Fruit fly (Drosophila melanogaster) whole organism, pupa: Measurements from ENCODE around the gene CG10948.
A peak's percentile ranks its signal among the peaks of the same experiment; 100 is the strongest.

Experiments used
- CG10348 ChIP-seq: fragments of 200-800 bp; sonication (Bioruptor generic); IDR thresholded peaks from 2 replicates; pipeline ENCODE4 v1.3.6; 2022; ENCODE audit warnings: missing biosample characterization, missing genetic modification characterization
- CG12605 ChIP-seq: fragments of 200-800 bp; sonication (Bioruptor generic); IDR thresholded peaks from 2 replicates; pipeline ENCODE4 v1.3.6; 2022; ENCODE audit warnings: missing biosample characterization, missing genetic modification characterization
- CG13204 ChIP-seq: fragments of 200-800 bp; sonication (Bioruptor generic); optimal IDR thresholded peaks from 2 replicates; lab custom pipeline; 2018; ENCODE audit warnings: missing biosample characterization, mild to moderate bottlenecking, missing genetic modification characterization, moderate library complexity
- CG14655 ChIP-seq: fragments of 200-800 bp; sonication (Bioruptor generic); optimal IDR thresholded peaks from 3 replicates; lab custom pipeline; 2017; ENCODE audit warnings: mild to moderate bottlenecking, missing biosample characterization, missing genetic modification reagents, missing genetic modification characterization
- CG15710 ChIP-seq: fragments of 200-800 bp; sonication (Bioruptor generic); optimal IDR thresholded peaks from 2 replicates; lab custom pipeline; 2018; ENCODE audit warnings: missing biosample characterization, mild to moderate bottlenecking, missing genetic modification characterization, moderate library complexity
- CG17806 ChIP-seq: fragments of 200-800 bp; sonication (Bioruptor generic); optimal IDR thresholded peaks from 2 replicates; lab custom pipeline; 2018; ENCODE audit warnings: missing biosample characterization, mild to moderate bottlenecking, missing genetic modification characterization, moderate library complexity
- CG32121 ChIP-seq: fragments of 200-800 bp; sonication (Bioruptor generic); IDR thresholded peaks from 2 replicates; pipeline ENCODE4 v1.3.6; 2022; ENCODE audit warnings: missing biosample characterization, missing genetic modification characterization
- CG34367 ChIP-seq: fragments of 200-800 bp; sonication (Bioruptor generic); optimal IDR thresholded peaks from 2 replicates; lab custom pipeline; 2018; ENCODE audit warnings: missing biosample characterization, mild to moderate bottlenecking, missing genetic modification characterization
- CG4496 ChIP-seq: fragments of 200-800 bp; sonication (Bioruptor generic); IDR thresholded peaks from 3 replicates; pipeline ENCODE4 v1.3.6; 2022; ENCODE audit warnings: missing biosample characterization, missing genetic modification characterization
- CG8159 ChIP-seq: fragments of 200-800 bp; sonication (Bioruptor generic); optimal IDR thresholded peaks from 3 replicates; lab custom pipeline; 2018; ENCODE audit warnings: missing biosample characterization, mild to moderate bottlenecking, missing genetic modification characterization, moderate library complexity
- CG8301 ChIP-seq: fragments of 200-800 bp; sonication (Bioruptor generic); optimal IDR thresholded peaks from 2 replicates; lab custom pipeline; 2018; ENCODE audit warnings: missing biosample characterization, mild to moderate bottlenecking, missing genetic modification characterization
- CG9948 ChIP-seq: fragments of 200-800 bp; sonication (Bioruptor generic); optimal IDR thresholded peaks from 2 replicates; lab custom pipeline; 2018; ENCODE audit warnings: missing biosample characterization, mild to moderate bottlenecking, missing genetic modification characterization, moderate library complexity
- D1 ChIP-seq: fragments of 200-800 bp; sonication (Bioruptor generic); optimal IDR thresholded peaks from 2 replicates; lab custom pipeline; 2018; ENCODE audit warnings: missing biosample characterization, mild to moderate bottlenecking, missing genetic modification characterization, moderate library complexity
- EcR ChIP-seq: fragments of 200-800 bp; sonication (Bioruptor generic); optimal IDR thresholded peaks from 3 replicates; lab custom pipeline; 2019; ENCODE audit warnings: missing biosample characterization, missing genetic modification characterization, mild to moderate bottlenecking, moderate library complexity, missing genetic modification reagents
- Ets98B ChIP-seq: fragments of 200-800 bp; sonication (Bioruptor generic); IDR thresholded peaks from 2 replicates; pipeline ENCODE4 v1.3.6; 2022; ENCODE audit warnings: missing biosample characterization, missing genetic modification characterization
- Pif1A ChIP-seq: fragments of 200-800 bp; sonication (Bioruptor generic); optimal IDR thresholded peaks from 3 replicates; lab custom pipeline; 2016; ENCODE audit warnings: missing biosample characterization, missing genetic modification characterization
- Pif1B ChIP-seq: fragments of 200-800 bp; sonication (Bioruptor generic); optimal IDR thresholded peaks from 3 replicates; lab custom pipeline; 2016; ENCODE audit warnings: missing biosample characterization, missing genetic modification characterization
- Snoo ChIP-seq: fragments of 200-800 bp; sonication (Bioruptor generic); optimal IDR thresholded peaks from 3 replicates; lab custom pipeline; 2017; ENCODE audit warnings: missing biosample characterization, mild to moderate bottlenecking, missing genetic modification characterization, inconsistent platforms
- fd96Ca ChIP-seq: fragments of 200-800 bp; sonication (Bioruptor generic); IDR thresholded peaks from 3 replicates; pipeline ENCODE4 v1.3.6; 2022; ENCODE audit warnings: missing biosample characterization, missing genetic modification characterization
- gl ChIP-seq: fragments of 200-800 bp; sonication (Bioruptor generic); optimal IDR thresholded peaks from 2 replicates; lab custom pipeline; 2018; ENCODE audit warnings: missing biosample characterization, mild to moderate bottlenecking, missing genetic modification characterization
- rn ChIP-seq: fragments of 200-800 bp; sonication (Bioruptor generic); IDR thresholded peaks from 2 replicates; pipeline ENCODE4 v1.3.6; 2022; ENCODE audit warnings: missing biosample characterization, missing genetic modification characterization

Gene CG10948

dm6 chr3L:12833864-12834525 is 15.9 kb downstream of the CG10948 start:
- TF ChIP-seq Pif1B (no peak), EcR (GFP tag; lab: Kevin White, UChicago) (peak; percentile 11), D1 (tag; lab: Kevin White, UChicago) (peak; percentile 67), CG9948 (tag; lab: Kevin White, UChicago) (no peak), CG4496 (GFP tag; lab: Robert Waterston, UW) (peak; percentile 63; the same call in 2 of the 3 replicates), CG34367 (tag; lab: Kevin White, UChicago) (no peak), CG14655 (no peak), Pif1A (GFP tag; lab: Kevin White, UChicago) (no peak), Ets98B (GFP tag; lab: Robert Waterston, UW) (no peak), CG8159 (tag; lab: Kevin White, UChicago) (no peak), CG13204 (no peak), CG17806 (tag; lab: Kevin White, UChicago) (peak; percentile 3)
- TF ChIP-seq, all 21 proteins: peak for 4

DNA sequence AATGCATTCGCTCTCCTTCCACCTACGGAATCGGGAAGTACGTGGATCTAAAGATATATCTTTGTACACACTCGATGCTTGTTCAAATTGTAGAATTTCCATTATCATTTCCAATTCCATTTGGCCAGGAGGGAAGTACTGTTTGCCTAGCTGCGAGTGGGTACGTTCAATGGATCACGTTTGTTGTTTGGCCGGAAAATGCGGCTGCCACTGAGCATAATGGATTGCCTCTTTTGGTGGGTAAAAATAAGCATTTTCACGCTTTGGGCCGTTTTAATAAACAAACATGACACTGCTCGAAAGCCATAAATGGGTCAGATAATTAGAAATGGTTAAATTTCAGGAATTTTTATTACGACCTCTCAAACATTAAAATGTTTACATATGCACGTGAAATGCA is 16.6 kb downstream of the CG10948 start:
- TF ChIP-seq CG15710 (tag; lab: Kevin White, UChicago) (no peak), rn (GFP tag; lab: Robert Waterston, UW) (no peak), gl (tag; lab: Kevin White, UChicago) (no peak), fd96Ca (GFP tag; lab: Robert Waterston, UW) (no peak), CG34367 (tag; lab: Kevin White, UChicago) (no peak), CG13204 (no peak), Ets98B (GFP tag; lab: Robert Waterston, UW) (no peak), CG8301 (tag; lab: Kevin White, UChicago) (no peak), CG12605 (GFP tag; lab: Robert Waterston, UW) (no peak), CG17806 (tag; lab: Kevin White, UChicago) (no peak), Pif1B (no peak), D1 (tag; lab: Kevin White, UChicago) (no peak)

- no peak for TF ChIP-seq CG10348 (GFP tag; lab: Robert Waterston, UW)
- TF ChIP-seq CG12605 (GFP tag; lab: Robert Waterston, UW), result peak; percentile 55; the same call in 1 of the 2 replicates
- TF ChIP-seq CG32121 (GFP tag; lab: Robert Waterston, UW), result peak; percentile 65
- TF ChIP-seq CG34367 (tag; lab: Kevin White, UChicago), result no peak
- no peak for TF ChIP-seq CG17806 (tag; lab: Kevin White, UChicago)
- no peak for TF ChIP-seq rn (GFP tag; lab: Robert Waterston, UW)
- TF ChIP-seq D1 (tag; lab: Kevin White, UChicago), result no peak
- TF ChIP-seq CG4496 (GFP tag; lab: Robert Waterston, UW), result peak; percentile 55; the same call in 2 of the 3 replicates
- TF ChIP-seq CG15710 (tag; lab: Kevin White, UChicago), result no peak
- no peak for TF ChIP-seq Pif1B
- peak; percentile 64 for TF ChIP-seq CG13204
- TF ChIP-seq CG8159 (tag; lab: Kevin White, UChicago), result no peak
- no peak; the same call in 2 of the 3 replicates for TF ChIP-seq fd96Ca (GFP tag; lab: Robert Waterston, UW)
- peak; percentile 8 for TF ChIP-seq Snoo (tag; lab: Kevin White, UChicago)
- no peak for TF ChIP-seq Pif1A (GFP tag; lab: Kevin White, UChicago)
- no peak for TF ChIP-seq gl (tag; lab: Kevin White, UChicago)
- TF ChIP-seq Ets98B (GFP tag; lab: Robert Waterston, UW), result peak; percentile 61; the same call in 1 of the 2 replicates
- TF ChIP-seq CG8301 (tag; lab: Kevin White, UChicago), result peak; percentile 12
- peak; percentile 99 for TF ChIP-seq EcR (GFP tag; lab: Kevin White, UChicago)
- TF ChIP-seq CG9948 (tag; lab: Kevin White, UChicago), result no peak
- TF ChIP-seq CG14655, result no peak
Observed at dm6 chr3L:12832355-12832881, 17.5 kb downstream of the CG10948 start.

- TF ChIP-seq Pif1A (GFP tag; lab: Kevin White, UChicago), result peak; percentile 60
- peak; percentile 53 for TF ChIP-seq Pif1B
- no peak for TF ChIP-seq gl (tag; lab: Kevin White, UChicago)
- TF ChIP-seq Snoo (tag; lab: Kevin White, UChicago), result peak; percentile 19
- TF ChIP-seq rn (GFP tag; lab: Robert Waterston, UW), result no peak; the same call in none of the 2 replicates
- TF ChIP-seq CG12605 (GFP tag; lab: Robert Waterston, UW), result peak; percentile 65
- TF ChIP-seq CG4496 (GFP tag; lab: Robert Waterston, UW), result no peak; the same call in 1 of the 3 replicates
- TF ChIP-seq CG8159 (tag; lab: Kevin White, UChicago), result peak; percentile 76
- no peak for TF ChIP-seq EcR (GFP tag; lab: Kevin White, UChicago)
- peak; percentile 71 for TF ChIP-seq CG34367 (tag; lab: Kevin White, UChicago)
- TF ChIP-seq CG9948 (tag; lab: Kevin White, UChicago), result peak; percentile 76
- TF ChIP-seq D1 (tag; lab: Kevin White, UChicago), result no peak
- TF ChIP-seq CG32121 (GFP tag; lab: Robert Waterston, UW), result peak; percentile 61; the same call in 1 of the 2 replicates
- peak; percentile 73 for TF ChIP-seq CG15710 (tag; lab: Kevin White, UChicago)
- TF ChIP-seq CG17806 (tag; lab: Kevin White, UChicago), result peak; percentile 78
- TF ChIP-seq CG14655, result no peak
- TF ChIP-seq Ets98B (GFP tag; lab: Robert Waterston, UW), result no peak; the same call in 1 of the 2 replicates
- TF ChIP-seq CG10348 (GFP tag; lab: Robert Waterston, UW), result no peak
- TF ChIP-seq CG8301 (tag; lab: Kevin White, UChicago), result peak; percentile 74
- TF ChIP-seq fd96Ca (GFP tag; lab: Robert Waterston, UW), result no peak
- TF ChIP-seq CG13204, result no peak
- TF ChIP-seq, all 21 proteins: peak for 11
Observed at dm6 chr3L:12831290-12831952, 18.5 kb downstream of the CG10948 start.
